Worm (Caenorhabditis elegans) whole organism, L2 larva: ENCODE results near the gene unc-93.

Experiments used
- C34F6.9 ChIP-seq: fragments of 150-350 bp; optimal IDR thresholded peaks from 2 replicates; lab custom pipeline; 2014; ENCODE audit warnings: missing biosample characterization, missing genetic modification characterization
- F13H6.1 ChIP-seq: sonication (generic microtip); optimal IDR thresholded peaks from 2 replicates; lab custom pipeline; 2016; ENCODE audit warnings: missing genetic modification characterization, missing compliant biosample characterization
- Y55F3AM.14 ChIP-seq: fragments of 200-800 bp; sonication (Bioruptor generic); optimal IDR thresholded peaks from 2 replicates; lab custom pipeline; 2018; ENCODE audit warnings: mild to moderate bottlenecking, missing genetic modification characterization, missing compliant biosample characterization
- ZK546.5 ChIP-seq: sonication (generic microtip); optimal IDR thresholded peaks from 2 replicates; lab custom pipeline; 2017; ENCODE audit warnings: missing biosample characterization, missing genetic modification characterization
- alr-1 ChIP-seq: fragments of 150-350 bp; optimal IDR thresholded peaks from 2 replicates; lab custom pipeline; 2014; ENCODE audit warnings: missing biosample characterization, missing genetic modification characterization
- aly-2 ChIP-seq: fragments of 150-350 bp; optimal IDR thresholded peaks from 2 replicates; lab custom pipeline; 2014; ENCODE audit warnings: missing biosample characterization, missing genetic modification characterization
- blmp-1 ChIP-seq: sonication (generic microtip); optimal IDR thresholded peaks from 2 replicates; lab custom pipeline; 2017; ENCODE audit warnings: missing genetic modification characterization, mild to moderate bottlenecking, missing compliant biosample characterization, antibody characterized with exemption, moderate library complexity; ENCODE audit not compliant: insufficient read depth
- ceh-82 ChIP-seq: fragments of 150-350 bp; optimal IDR thresholded peaks from 2 replicates; lab custom pipeline; 2014; ENCODE audit warnings: missing biosample characterization, missing genetic modification characterization
- crh-2 ChIP-seq: sonication (generic microtip); optimal IDR thresholded peaks from 2 replicates; lab custom pipeline; 2017; ENCODE audit warnings: missing biosample characterization, missing genetic modification characterization
- dmd-4 ChIP-seq: sonication (generic microtip); optimal IDR thresholded peaks from 2 replicates; lab custom pipeline; 2017; ENCODE audit warnings: missing biosample characterization, missing genetic modification characterization
- elt-1 ChIP-seq: fragments of 150-350 bp; optimal IDR thresholded peaks from 2 replicates; lab custom pipeline; 2014; ENCODE audit warnings: missing biosample characterization, missing genetic modification characterization
- elt-3 ChIP-seq: sonication (generic microtip); optimal IDR thresholded peaks from 2 replicates; lab custom pipeline; 2017; ENCODE audit warnings: missing biosample characterization, missing genetic modification characterization
- fos-1 ChIP-seq: fragments of 150-350 bp; optimal IDR thresholded peaks from 2 replicates; lab custom pipeline; 2014; ENCODE audit warnings: missing biosample characterization, missing genetic modification characterization
- lin-13 ChIP-seq: fragments of 150-350 bp; optimal IDR thresholded peaks from 2 replicates; lab custom pipeline; 2014; ENCODE audit warnings: missing biosample characterization, missing genetic modification reagents, missing genetic modification characterization
- lin-39 ChIP-seq: fragments of 150-350 bp; optimal IDR thresholded peaks from 2 replicates; lab custom pipeline; 2014; ENCODE audit warnings: missing biosample characterization, missing genetic modification reagents, missing genetic modification characterization
- lsy-2 ChIP-seq, 2 experiments: fragments of 150-350 bp in 1 of 2; sonication (generic microtip) in 1 of 2; optimal IDR thresholded peaks; 2 replicates each; lab custom pipeline; 2014 to 2017; ENCODE audit warnings: missing biosample characterization in 2 of 2, missing genetic modification characterization in 2 of 2
- mbf-1 ChIP-seq: sonication (generic microtip); optimal IDR thresholded peaks from 2 replicates; lab custom pipeline; 2017; ENCODE audit warnings: missing biosample characterization, missing genetic modification characterization
- mdl-1 ChIP-seq, 2 experiments: fragments of 150-350 bp in 1 of 2; sonication (generic microtip) in 1 of 2; optimal IDR thresholded peaks; 2 replicates each; lab custom pipeline; 2017; ENCODE audit warnings: missing biosample characterization in 2 of 2, missing genetic modification characterization in 2 of 2
- nhr-11 ChIP-seq: fragments of 150-350 bp; optimal IDR thresholded peaks from 2 replicates; lab custom pipeline; 2014; ENCODE audit warnings: missing biosample characterization, missing genetic modification characterization
- nhr-129 ChIP-seq: fragments of 150-350 bp; optimal IDR thresholded peaks from 2 replicates; lab custom pipeline; 2014; ENCODE audit warnings: missing biosample characterization, missing genetic modification characterization
- nhr-21 ChIP-seq: fragments of 150-350 bp; optimal IDR thresholded peaks from 2 replicates; lab custom pipeline; 2014; ENCODE audit warnings: missing biosample characterization, missing genetic modification characterization
- nhr-23 ChIP-seq: fragments of 150-350 bp; optimal IDR thresholded peaks from 2 replicates; lab custom pipeline; 2014; ENCODE audit warnings: missing biosample characterization, missing genetic modification reagents, missing genetic modification characterization
- nhr-25 ChIP-seq: fragments of 150-350 bp; sonication (generic microtip); optimal IDR thresholded peaks from 3 replicates; lab custom pipeline; 2014; ENCODE audit warnings: missing biosample characterization, missing genetic modification characterization
- nhr-6 ChIP-seq: fragments of 150-350 bp; optimal IDR thresholded peaks from 2 replicates; lab custom pipeline; 2014; ENCODE audit warnings: missing biosample characterization, missing genetic modification characterization
- nhr-77 ChIP-seq: fragments of 150-350 bp; optimal IDR thresholded peaks from 2 replicates; lab custom pipeline; 2014; ENCODE audit warnings: missing biosample characterization, missing genetic modification characterization
- peb-1 ChIP-seq: fragments of 150-350 bp; optimal IDR thresholded peaks from 2 replicates; lab custom pipeline; 2014; ENCODE audit warnings: missing biosample characterization, missing genetic modification characterization
- sem-4 ChIP-seq: fragments of 150-350 bp; optimal IDR thresholded peaks from 2 replicates; lab custom pipeline; 2014; ENCODE audit warnings: missing biosample characterization, missing genetic modification reagents, missing genetic modification characterization
- skn-1 ChIP-seq: sonication (generic microtip); optimal IDR thresholded peaks from 2 replicates; lab custom pipeline; 2017; ENCODE audit warnings: missing biosample characterization, missing genetic modification characterization
- sma-9 ChIP-seq, 2 experiments: fragments of 150-350 bp in 1 of 2; sonication (generic microtip) in 1 of 2; optimal IDR thresholded peaks; 2 replicates each; lab custom pipeline; 2014 to 2016; ENCODE audit warnings: missing genetic modification characterization in 2 of 2, mild to moderate bottlenecking in 1 of 2, missing biosample characterization in 1 of 2, missing compliant biosample characterization in 1 of 2, missing genetic modification reagents in 1 of 2, moderate library complexity in 1 of 2
- unc-39 ChIP-seq: fragments of 150-350 bp; optimal IDR thresholded peaks from 2 replicates; lab custom pipeline; 2014; ENCODE audit warnings: missing biosample characterization, missing genetic modification characterization
- unc-55 ChIP-seq: fragments of 150-350 bp; sonication (generic microtip); optimal IDR thresholded peaks from 3 replicates; lab custom pipeline; 2014; ENCODE audit warnings: missing biosample characterization, missing genetic modification reagents, missing genetic modification characterization
- ztf-11 ChIP-seq: sonication (generic microtip); optimal IDR thresholded peaks from 2 replicates; lab custom pipeline; 2017; ENCODE audit warnings: missing biosample characterization, missing genetic modification characterization
- ztf-4 ChIP-seq: fragments of 150-350 bp; optimal IDR thresholded peaks from 2 replicates; lab custom pipeline; 2014; ENCODE audit warnings: missing biosample characterization, missing genetic modification characterization

unc-93 gene

DNA sequence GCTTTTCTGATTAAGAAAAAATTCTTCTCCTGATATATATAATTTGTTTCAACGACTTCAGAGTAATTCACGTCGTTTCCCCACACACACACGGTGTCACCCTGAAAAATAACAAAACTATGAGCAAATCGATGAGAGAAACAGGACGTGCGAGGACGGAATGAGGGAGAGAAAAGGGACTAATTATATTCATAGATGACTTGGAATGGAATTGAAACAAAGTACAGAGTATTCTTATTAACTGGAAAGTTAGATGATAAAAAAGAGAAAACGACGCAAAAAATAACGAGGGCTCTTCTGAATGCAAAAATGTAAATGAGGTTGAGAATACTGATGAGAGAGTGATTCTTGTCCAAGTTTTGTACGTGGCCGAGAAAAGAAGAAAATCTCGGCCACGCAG lies 26.2 kb downstream of the unc-93 start, which contains the start of gene C46F11.6:
C46F11.6 (minus strand) TSS at position 101 of the 400 bp plus-strand sequence.
- no peak for TF ChIP-seq elt-1
- TF ChIP-seq alr-1 (tag; lab: Kevin White, UChicago), result no peak
- TF ChIP-seq dmd-4 (tag; lab: Kevin White, UChicago), result no peak

DNA sequence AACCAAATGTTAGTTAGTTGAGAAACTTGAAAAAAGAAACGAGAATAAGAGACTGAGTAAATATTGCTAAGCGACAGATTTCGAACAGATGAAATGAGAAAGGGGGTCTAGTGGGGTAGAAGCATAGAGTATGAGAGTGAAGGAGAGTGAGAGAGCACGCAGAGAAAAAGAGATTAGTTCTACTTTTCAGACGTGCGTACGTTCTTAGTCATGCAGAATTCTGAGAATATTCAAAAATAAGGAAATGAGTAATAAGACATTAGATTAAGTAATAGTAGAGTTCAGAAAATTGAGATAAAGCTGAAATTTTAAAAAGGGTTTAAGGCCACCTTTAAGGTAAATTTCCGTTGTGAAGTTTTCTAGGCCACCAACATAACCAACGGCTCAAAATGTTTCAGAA lies 26.8 kb downstream of the unc-93 start:
- TF ChIP-seq unc-55 (GFP tag; lab: Kevin White, UChicago) (peak; percentile 13), ztf-4 (tag; lab: Kevin White, UChicago) (peak; percentile 45), elt-3 (tag; lab: Kevin White, UChicago) (no peak), crh-2 (tag; lab: Kevin White, UChicago) (peak; percentile 29), ZK546.5 (tag; lab: Kevin White, UChicago) (no peak), peb-1 (tag; lab: Kevin White, UChicago) (no peak), lsy-2 (tag; optimal IDR thresholded peaks at IDR 0.05; lab: Kevin White, UChicago) (peak in 1 of 2 experiments; percentile 41), C34F6.9 (peak; percentile 29), nhr-21 (peak; percentile 39), nhr-11 (tag; lab: Kevin White, UChicago) (no peak)

DNA sequence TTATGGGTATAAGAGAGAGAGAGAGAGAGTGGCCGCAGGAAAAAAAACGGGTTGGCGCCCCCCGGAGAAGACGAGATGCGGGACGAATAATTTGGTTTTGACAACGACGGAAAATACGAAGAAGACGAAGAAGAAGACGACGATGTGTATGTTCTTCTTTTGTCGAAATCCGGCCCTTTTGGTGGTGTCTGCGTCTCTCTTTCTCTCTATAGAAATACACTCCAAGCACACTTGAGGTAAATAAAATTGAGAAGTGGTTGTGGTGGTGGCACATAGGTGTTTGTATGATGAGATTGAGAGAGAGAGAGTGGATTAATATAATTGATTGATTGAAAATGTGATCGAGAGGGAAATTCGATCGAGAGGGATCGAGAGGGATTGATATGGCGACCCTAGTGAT lies 28.7 kb downstream of the unc-93 start:
- TF ChIP-seq crh-2 (tag; lab: Kevin White, UChicago) (peak; percentile 48), nhr-25 (peak; percentile 65), ZK546.5 (tag; lab: Kevin White, UChicago) (no peak), ztf-11 (tag; lab: Kevin White, UChicago) (no peak), nhr-23 (no peak), blmp-1 (peak; percentile 11), elt-3 (tag; lab: Kevin White, UChicago) (no peak), sem-4 (tag; lab: Kevin White, UChicago) (peak; percentile 4), skn-1 (tag; lab: Kevin White, UChicago) (no peak), nhr-77 (tag; lab: Kevin White, UChicago) (no peak), nhr-21 (no peak), sma-9 (GFP tag; optimal IDR thresholded peaks at IDR 0.05; lab: Kevin White, UChicago) (peak; percentile 12), sma-9 (tag; optimal IDR thresholded peaks at IDR 0.05; lab: Kevin White, UChicago) (no peak), aly-2 (no peak), ceh-82 (tag; lab: Kevin White, UChicago) (no peak), mdl-1 (tag; optimal IDR thresholded peaks at IDR 0.05; lab: Kevin White, UChicago) (no peak), fos-1 (tag; lab: Kevin White, UChicago) (no peak), lin-39 (tag; lab: Kevin White, UChicago) (no peak), lsy-2 (tag; optimal IDR thresholded peaks at IDR 0.05; lab: Kevin White, UChicago) (peak in 1 of 2 experiments; percentile 20), unc-39 (no peak), dmd-4 (tag; lab: Kevin White, UChicago) (no peak), lin-13 (GFP tag; lab: Kevin White, UChicago) (peak; percentile 22), nhr-129 (tag; lab: Kevin White, UChicago) (peak; percentile 38), F13H6.1 (peak; percentile 54)
- TF ChIP-seq, all 48 proteins: peak for 9

DNA sequence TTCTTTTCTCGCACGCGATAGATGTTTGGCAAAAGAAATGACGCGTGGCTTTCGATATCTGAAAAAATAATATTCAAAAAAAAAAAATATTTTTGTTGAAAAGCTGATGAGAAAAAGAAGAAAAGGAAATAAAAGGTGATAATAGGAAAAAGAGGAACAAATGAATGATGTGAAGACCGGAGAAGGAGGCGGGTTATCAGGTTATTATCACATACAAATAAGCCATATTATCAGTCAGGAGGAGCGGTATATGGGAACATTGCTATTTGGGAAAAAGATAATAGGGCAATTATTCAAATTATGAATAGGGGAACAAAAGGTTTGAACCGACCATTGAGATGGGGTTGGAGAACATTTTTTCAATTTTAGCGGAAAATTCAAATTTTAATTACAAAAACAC lies 30.0 kb downstream of the unc-93 start:
- no peak for TF ChIP-seq unc-55 (GFP tag; lab: Kevin White, UChicago)
- TF ChIP-seq ztf-11 (tag; lab: Kevin White, UChicago), result no peak
- no peak for TF ChIP-seq mbf-1 (tag; lab: Kevin White, UChicago)
- TF ChIP-seq peb-1 (tag; lab: Kevin White, UChicago), result no peak
- no peak for TF ChIP-seq Y55F3AM.14 (GFP tag; lab: Kevin White, UChicago)
- TF ChIP-seq unc-39, result no peak

DNA sequence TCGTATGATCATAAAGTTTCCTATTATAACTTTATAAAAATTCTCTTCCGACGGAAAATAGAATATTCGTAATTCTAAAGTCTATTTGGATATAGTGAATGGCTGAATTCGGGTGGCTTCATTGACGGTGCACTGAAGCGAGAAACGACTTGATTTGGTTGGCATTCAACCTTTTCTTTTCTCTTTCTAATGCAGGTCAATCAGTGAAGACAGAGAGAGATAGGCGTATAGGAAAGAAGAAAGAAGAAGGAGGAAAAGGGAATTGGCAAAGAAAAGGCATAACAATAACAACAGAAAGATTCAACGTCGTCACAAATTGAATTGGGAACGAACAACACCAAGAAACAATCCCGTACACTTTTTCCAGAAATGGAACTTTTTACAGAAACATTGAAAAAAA lies 31.3 kb downstream of the unc-93 start:
- TF ChIP-seq nhr-6 (tag; lab: Kevin White, UChicago) (no peak), alr-1 (tag; lab: Kevin White, UChicago) (no peak), crh-2 (tag; lab: Kevin White, UChicago) (no peak), nhr-77 (tag; lab: Kevin White, UChicago) (no peak), lin-39 (tag; lab: Kevin White, UChicago) (no peak), unc-55 (GFP tag; lab: Kevin White, UChicago) (no peak)
